Fruit fly (Drosophila melanogaster): ENCODE data around the gene klar.

- TF ChIP-seq CG4496 (GFP tag; IDR thresholded peaks at IDR 0.05) (no peak), rn (GFP tag; IDR thresholded peaks at IDR 0.05) (no peak), Snoo (tag; optimal IDR thresholded peaks at IDR 0.05) (no peak), CG34367 (tag; optimal IDR thresholded peaks at IDR 0.05) (no peak)
These were observed 19.1 kb upstream of the klar start for dm6 chr3L:559390-560034.

Measured in whole organism, pupa.